Worm (Caenorhabditis elegans) whole organism, L4 larva: ENCODE data around the gene inpp-5K.

Source experiments
- ama-1 ChIP-seq: fragments of 150-350 bp; optimal IDR thresholded peaks from 2 replicates; lab custom pipeline; 2014; ENCODE audit warnings: inconsistent platforms, mixed read lengths
- ceh-62 ChIP-seq: sonication (generic microtip); optimal IDR thresholded peaks from 2 replicates; lab custom pipeline; 2017; ENCODE audit warnings: missing biosample characterization, missing genetic modification characterization
- ceh-82 ChIP-seq: sonication (generic microtip); optimal IDR thresholded peaks from 2 replicates; lab custom pipeline; 2017; ENCODE audit warnings: missing biosample characterization, missing genetic modification characterization
- fos-1 ChIP-seq: fragments of 150-350 bp; optimal IDR thresholded peaks from 2 replicates; lab custom pipeline; 2014; ENCODE audit warnings: missing biosample characterization, missing genetic modification characterization
- hlh-30 ChIP-seq: sonication (generic microtip); optimal IDR thresholded peaks from 2 replicates; lab custom pipeline; 2017; ENCODE audit warnings: antibody characterized with exemption, mild to moderate bottlenecking, missing genetic modification characterization, missing compliant biosample characterization; ENCODE audit not compliant: insufficient read depth
- lin-39 ChIP-seq: fragments of 150-350 bp; optimal IDR thresholded peaks from 2 replicates; lab custom pipeline; 2014; ENCODE audit warnings: missing biosample characterization, missing genetic modification reagents, missing genetic modification characterization
- mdl-1 ChIP-seq, 2 experiments: fragments of 150-350 bp in 1 of 2; sonication (generic microtip) in 1 of 2; optimal IDR thresholded peaks; 2 replicates each; lab custom pipeline; 2014 to 2017; ENCODE audit warnings: missing biosample characterization in 2 of 2, missing genetic modification characterization in 2 of 2
- nhr-237 ChIP-seq: sonication (generic microtip); optimal IDR thresholded peaks from 2 replicates; lab custom pipeline; 2017; ENCODE audit warnings: missing biosample characterization, missing genetic modification characterization
- unc-62 ChIP-seq, 3 experiments: fragments of 150-350 bp in 1 of 3; sonication (generic microtip); optimal IDR thresholded peaks in 2 of 3; peaks in 1 of 3; 1 replicate in 1 of 3; 2 replicates in 2 of 3; lab custom pipeline; 2014 to 2017; ENCODE audit warnings: missing biosample characterization in 3 of 3, missing genetic modification characterization in 3 of 3, missing genetic modification reagents in 3 of 3, missing genotype in 1 of 3

ce11 chrIII:8124323-8124722 is 36.8 kb downstream of the inpp-5K start:
- TF ChIP-seq unc-62 (GFP tag; optimal IDR thresholded peaks at IDR 0.05 in 1 of 2; lab: Kevin White, UChicago) = peak in 1 of 2 experiments; percentile 52
- no peak for TF ChIP-seq unc-62 (tag; optimal IDR thresholded peaks at IDR 0.05; lab: Kevin White, UChicago)
- peak; percentile 70 for TF ChIP-seq hlh-30 (tag; lab: Kevin White, UChicago)
- TF ChIP-seq fos-1 (tag; lab: Kevin White, UChicago) = no peak
- no peak for TF ChIP-seq lin-39
- no peak for TF ChIP-seq ceh-62 (tag; lab: Kevin White, UChicago)
- TF ChIP-seq mdl-1 (tag; optimal IDR thresholded peaks at IDR 0.05; lab: Kevin White, UChicago) = peak; percentile 38 to 89
- TF ChIP-seq ama-1 (lab: Kevin White, UChicago) = no peak
- no peak for TF ChIP-seq ceh-82
- no peak for TF ChIP-seq nhr-237
